Worm (Caenorhabditis elegans) whole organism, L2 larva: ENCODE results near the gene fbxa-18.

ENCODE experiments used
- R02D3.7 ChIP-seq: fragments of 150-350 bp; optimal IDR thresholded peaks from 2 replicates; lab custom pipeline; 2014; ENCODE audit warnings: missing biosample characterization, missing genetic modification characterization
- Y55F3AM.14 ChIP-seq: fragments of 200-800 bp; sonication (Bioruptor generic); optimal IDR thresholded peaks from 2 replicates; lab custom pipeline; 2018; ENCODE audit warnings: mild to moderate bottlenecking, missing genetic modification characterization, missing compliant biosample characterization
- ZK546.5 ChIP-seq: sonication (generic microtip); optimal IDR thresholded peaks from 2 replicates; lab custom pipeline; 2017; ENCODE audit warnings: missing biosample characterization, missing genetic modification characterization
- alr-1 ChIP-seq: fragments of 150-350 bp; optimal IDR thresholded peaks from 2 replicates; lab custom pipeline; 2014; ENCODE audit warnings: missing biosample characterization, missing genetic modification characterization
- aly-2 ChIP-seq: fragments of 150-350 bp; optimal IDR thresholded peaks from 2 replicates; lab custom pipeline; 2014; ENCODE audit warnings: missing biosample characterization, missing genetic modification characterization
- blmp-1 ChIP-seq: sonication (generic microtip); optimal IDR thresholded peaks from 2 replicates; lab custom pipeline; 2017; ENCODE audit warnings: missing genetic modification characterization, mild to moderate bottlenecking, missing compliant biosample characterization, antibody characterized with exemption, moderate library complexity; ENCODE audit not compliant: insufficient read depth
- ceh-16 ChIP-seq: fragments of 150-350 bp; optimal IDR thresholded peaks from 2 replicates; lab custom pipeline; 2014; ENCODE audit warnings: missing biosample characterization, missing genetic modification characterization
- crh-2 ChIP-seq: sonication (generic microtip); optimal IDR thresholded peaks from 2 replicates; lab custom pipeline; 2017; ENCODE audit warnings: missing biosample characterization, missing genetic modification characterization
- dmd-4 ChIP-seq: sonication (generic microtip); optimal IDR thresholded peaks from 2 replicates; lab custom pipeline; 2017; ENCODE audit warnings: missing biosample characterization, missing genetic modification characterization
- egl-27 ChIP-seq: sonication (generic microtip); optimal IDR thresholded peaks from 3 replicates; lab custom pipeline; 2017; ENCODE audit warnings: missing biosample characterization, missing genetic modification reagents, missing genetic modification characterization
- elt-1 ChIP-seq: fragments of 150-350 bp; optimal IDR thresholded peaks from 2 replicates; lab custom pipeline; 2014; ENCODE audit warnings: missing biosample characterization, missing genetic modification characterization
- gmeb-1 ChIP-seq: fragments of 150-350 bp; optimal IDR thresholded peaks from 2 replicates; lab custom pipeline; 2014; ENCODE audit warnings: missing biosample characterization, missing genetic modification characterization
- lin-11 ChIP-seq: fragments of 150-350 bp; sonication (generic microtip); optimal IDR thresholded peaks from 2 replicates; lab custom pipeline; 2014; ENCODE audit warnings: missing biosample characterization, missing genetic modification characterization, inconsistent platforms, mixed read lengths
- lin-13 ChIP-seq: fragments of 150-350 bp; optimal IDR thresholded peaks from 2 replicates; lab custom pipeline; 2014; ENCODE audit warnings: missing biosample characterization, missing genetic modification reagents, missing genetic modification characterization
- lin-39 ChIP-seq: fragments of 150-350 bp; optimal IDR thresholded peaks from 2 replicates; lab custom pipeline; 2014; ENCODE audit warnings: missing biosample characterization, missing genetic modification reagents, missing genetic modification characterization
- lsy-2 ChIP-seq, 2 experiments: fragments of 150-350 bp in 1 of 2; sonication (generic microtip) in 1 of 2; optimal IDR thresholded peaks; 2 replicates each; lab custom pipeline; 2014 to 2017; ENCODE audit warnings: missing biosample characterization in 2 of 2, missing genetic modification characterization in 2 of 2
- mab-5 ChIP-seq: fragments of 150-350 bp; optimal IDR thresholded peaks from 2 replicates; lab custom pipeline; 2014; ENCODE audit warnings: missing biosample characterization, missing genetic modification characterization
- mbf-1 ChIP-seq: sonication (generic microtip); optimal IDR thresholded peaks from 2 replicates; lab custom pipeline; 2017; ENCODE audit warnings: missing biosample characterization, missing genetic modification characterization
- mdl-1 ChIP-seq, 2 experiments: fragments of 150-350 bp in 1 of 2; sonication (generic microtip) in 1 of 2; optimal IDR thresholded peaks; 2 replicates each; lab custom pipeline; 2017; ENCODE audit warnings: missing biosample characterization in 2 of 2, missing genetic modification characterization in 2 of 2
- nhr-10 ChIP-seq: sonication (generic microtip); optimal IDR thresholded peaks from 2 replicates; lab custom pipeline; 2017; ENCODE audit warnings: missing biosample characterization, missing genetic modification characterization
- nhr-11 ChIP-seq: fragments of 150-350 bp; optimal IDR thresholded peaks from 2 replicates; lab custom pipeline; 2014; ENCODE audit warnings: missing biosample characterization, missing genetic modification characterization
- nhr-12 ChIP-seq: fragments of 150-350 bp; optimal IDR thresholded peaks from 2 replicates; lab custom pipeline; 2014; ENCODE audit warnings: missing biosample characterization, missing genetic modification characterization
- nhr-21 ChIP-seq: fragments of 150-350 bp; optimal IDR thresholded peaks from 2 replicates; lab custom pipeline; 2014; ENCODE audit warnings: missing biosample characterization, missing genetic modification characterization
- nhr-23 ChIP-seq: fragments of 150-350 bp; optimal IDR thresholded peaks from 2 replicates; lab custom pipeline; 2014; ENCODE audit warnings: missing biosample characterization, missing genetic modification reagents, missing genetic modification characterization
- nhr-6 ChIP-seq: fragments of 150-350 bp; optimal IDR thresholded peaks from 2 replicates; lab custom pipeline; 2014; ENCODE audit warnings: missing biosample characterization, missing genetic modification characterization
- peb-1 ChIP-seq: fragments of 150-350 bp; optimal IDR thresholded peaks from 2 replicates; lab custom pipeline; 2014; ENCODE audit warnings: missing biosample characterization, missing genetic modification characterization
- skn-1 ChIP-seq: sonication (generic microtip); optimal IDR thresholded peaks from 2 replicates; lab custom pipeline; 2017; ENCODE audit warnings: missing biosample characterization, missing genetic modification characterization
- sma-3 ChIP-seq: sonication (generic microtip); optimal IDR thresholded peaks from 2 replicates; lab custom pipeline; 2016; ENCODE audit warnings: missing genetic modification reagents, missing genetic modification characterization, missing compliant biosample characterization
- snpc-4 ChIP-seq: fragments of 150-350 bp; optimal IDR thresholded peaks from 2 replicates; lab custom pipeline; 2014; ENCODE audit warnings: missing biosample characterization, missing genetic modification characterization
- unc-39 ChIP-seq: fragments of 150-350 bp; optimal IDR thresholded peaks from 2 replicates; lab custom pipeline; 2014; ENCODE audit warnings: missing biosample characterization, missing genetic modification characterization
- zag-1 ChIP-seq: fragments of 150-350 bp; optimal IDR thresholded peaks from 2 replicates; lab custom pipeline; 2014; ENCODE audit warnings: missing biosample characterization, missing genetic modification characterization
- ztf-1 ChIP-seq: fragments of 200-800 bp; sonication (Bioruptor generic); conservative IDR thresholded peaks from 2 replicates; pipeline ENCODE4 v1.3.6; 2022; ENCODE audit warnings: missing genetic modification characterization, missing compliant biosample characterization
- ztf-11 ChIP-seq: sonication (generic microtip); optimal IDR thresholded peaks from 2 replicates; lab custom pipeline; 2017; ENCODE audit warnings: missing biosample characterization, missing genetic modification characterization
- ztf-4 ChIP-seq: fragments of 150-350 bp; optimal IDR thresholded peaks from 2 replicates; lab custom pipeline; 2014; ENCODE audit warnings: missing biosample characterization, missing genetic modification characterization

fbxa-18 gene

ce11 chrV:16180350-16180749 is 37.9 kb downstream of the fbxa-18 start, which contains the start of gene str-106:
Gene str-106 (plus strand): TSS chrV:16180650.
- TF ChIP-seq crh-2 (tag; lab: Kevin White, UChicago) (no peak), gmeb-1 (tag; lab: Kevin White, UChicago) (no peak), egl-27 (tag; lab: Kevin White, UChicago) (no peak), R02D3.7 (tag; lab: Kevin White, UChicago) (no peak), nhr-10 (tag; lab: Kevin White, UChicago) (no peak), mab-5 (no peak), mdl-1 (tag; optimal IDR thresholded peaks at IDR 0.05; lab: Kevin White, UChicago) (no peak), dmd-4 (tag; lab: Kevin White, UChicago) (no peak), lin-11 (tag; lab: Kevin White, UChicago) (no peak), nhr-6 (no peak), unc-39 (tag; lab: Kevin White, UChicago) (no peak), lsy-2 (tag; optimal IDR thresholded peaks at IDR 0.05; lab: Kevin White, UChicago) (no peak)
- TF ChIP-seq, all 48 proteins: peak for 0

ce11 chrV:16182110-16182509 is 39.6 kb downstream of the fbxa-18 start, which contains the start of gene srz-13:
Gene srz-13 (plus strand): TSS chrV:16182410.
- TF ChIP-seq ztf-11 (tag; lab: Kevin White, UChicago) = no peak
- TF ChIP-seq sma-3 (GFP tag; lab: Kevin White, UChicago) = no peak
- TF ChIP-seq Y55F3AM.14 (GFP tag; lab: Kevin White, UChicago) = no peak
- no peak for TF ChIP-seq gmeb-1 (tag; lab: Kevin White, UChicago)
- TF ChIP-seq, all 48 proteins: peak for 0

- no peak for TF ChIP-seq mab-5
- TF ChIP-seq sma-3 (GFP tag; lab: Kevin White, UChicago) = no peak
- TF ChIP-seq nhr-11 (tag; lab: Kevin White, UChicago) = no peak
- no peak for TF ChIP-seq ceh-16 (tag; lab: Kevin White, UChicago)
- no peak for TF ChIP-seq nhr-23 (tag; lab: Kevin White, UChicago)
- TF ChIP-seq lin-13 (GFP tag; lab: Kevin White, UChicago) = no peak
- TF ChIP-seq blmp-1 (tag; lab: Kevin White, UChicago) = no peak
These were observed 40.4 kb downstream of the fbxa-18 start, which contains the start of gene srh-277 for ce11 chrV:16182918-16183317. Gene srh-277 (plus strand): TSS chrV:16183218.

- TF ChIP-seq aly-2 (no peak), snpc-4 (no peak), lin-39 (tag; lab: Kevin White, UChicago) (no peak), ztf-1 (GFP tag; lab: Robert Waterston, UW) (no peak), elt-1 (tag; lab: Kevin White, UChicago) (no peak), mbf-1 (no peak), ztf-4 (tag; lab: Kevin White, UChicago) (no peak), alr-1 (tag; lab: Kevin White, UChicago) (no peak), crh-2 (tag; lab: Kevin White, UChicago) (no peak), zag-1 (tag; lab: Kevin White, UChicago) (no peak), nhr-12 (tag; lab: Kevin White, UChicago) (no peak), lsy-2 (tag; optimal IDR thresholded peaks at IDR 0.05; lab: Kevin White, UChicago) (no peak), lin-11 (tag; lab: Kevin White, UChicago) (no peak), skn-1 (tag; lab: Kevin White, UChicago) (no peak), mab-5 (no peak), unc-39 (tag; lab: Kevin White, UChicago) (no peak), peb-1 (tag; lab: Kevin White, UChicago) (no peak), nhr-21 (tag; lab: Kevin White, UChicago) (no peak), lin-13 (GFP tag; lab: Kevin White, UChicago) (no peak)
These were observed 40.9 kb downstream of the fbxa-18 start, which contains the start of gene srz-14 for ce11 chrV:16183357-16183756. Gene srz-14 (plus strand): TSS chrV:16183657.

ce11 chrV:16190485-16190884 is 48.0 kb downstream of the fbxa-18 start, which contains the start of gene srh-281:
Gene srh-281 (plus strand): TSS chrV:16190785.
- no peak for TF ChIP-seq ZK546.5
